Worm (Caenorhabditis elegans) whole organism, late embryonic: ENCODE results near the gene col-150.

Experiments used
- C08G9.2 ChIP-seq: sonication (generic microtip); optimal IDR thresholded peaks from 2 replicates; lab custom pipeline; 2016; ENCODE audit warnings: mild to moderate bottlenecking, missing genetic modification characterization, moderate library complexity, missing compliant biosample characterization
- F13H6.1 ChIP-seq: sonication (generic microtip); optimal IDR thresholded peaks from 2 replicates; lab custom pipeline; 2016; ENCODE audit warnings: missing genetic modification characterization, missing compliant biosample characterization
- T23F11.4 ChIP-seq: fragments of 200-800 bp; sonication (Bioruptor generic); optimal IDR thresholded peaks from 2 replicates; lab custom pipeline; 2018; ENCODE audit warnings: mild to moderate bottlenecking, missing genetic modification characterization, missing compliant biosample characterization
- ahr-1 ChIP-seq: sonication (generic microtip); optimal IDR thresholded peaks from 2 replicates; lab custom pipeline; 2016; ENCODE audit warnings: missing genetic modification characterization, missing compliant biosample characterization
- ama-1 ChIP-seq: fragments of 150-350 bp; optimal IDR thresholded peaks from 2 replicates; lab custom pipeline; 2014
- ceh-24 ChIP-seq: sonication (generic microtip); optimal IDR thresholded peaks from 2 replicates; lab custom pipeline; 2016; ENCODE audit warnings: mild to moderate bottlenecking, missing genetic modification characterization, missing compliant biosample characterization
- ceh-30 ChIP-seq: fragments of 150-350 bp; optimal IDR thresholded peaks from 2 replicates; lab custom pipeline; 2014; ENCODE audit warnings: missing biosample characterization, missing genetic modification characterization
- ceh-31 ChIP-seq: sonication (generic microtip); optimal IDR thresholded peaks from 2 replicates; lab custom pipeline; 2016; ENCODE audit warnings: missing genetic modification characterization, missing compliant biosample characterization
- ceh-34 ChIP-seq: sonication (generic microtip); optimal IDR thresholded peaks from 2 replicates; lab custom pipeline; 2016; ENCODE audit warnings: mild to moderate bottlenecking, missing genetic modification characterization, missing compliant biosample characterization
- ceh-45 ChIP-seq: fragments of 200-800 bp; sonication (Bioruptor generic); IDR thresholded peaks from 2 replicates; pipeline ENCODE4 v1.3.6; 2022; ENCODE audit warnings: missing genetic modification reagents, missing genetic modification characterization, missing compliant biosample characterization
- ceh-48 ChIP-seq: sonication (generic microtip); optimal IDR thresholded peaks from 2 replicates; lab custom pipeline; 2016; ENCODE audit warnings: missing genetic modification characterization, inconsistent platforms, missing compliant biosample characterization
- ceh-9 ChIP-seq: sonication (generic microtip); optimal IDR thresholded peaks from 2 replicates; lab custom pipeline; 2016; ENCODE audit warnings: mild to moderate bottlenecking, missing genetic modification characterization, inconsistent platforms, missing compliant biosample characterization
- che-1 ChIP-seq: sonication (generic microtip); optimal IDR thresholded peaks from 2 replicates; lab custom pipeline; 2016; ENCODE audit warnings: mild to moderate bottlenecking, missing genetic modification characterization, missing compliant biosample characterization
- elt-2 ChIP-seq: sonication (generic microtip); optimal IDR thresholded peaks from 2 replicates; lab custom pipeline; 2016; ENCODE audit warnings: missing genetic modification reagents, missing genetic modification characterization, missing compliant biosample characterization
- ets-4 ChIP-seq: sonication (generic microtip); optimal IDR thresholded peaks from 2 replicates; lab custom pipeline; 2016; ENCODE audit warnings: missing genetic modification characterization, missing compliant biosample characterization
- eyg-1 ChIP-seq: sonication (generic microtip); optimal IDR thresholded peaks from 2 replicates; lab custom pipeline; 2016; ENCODE audit warnings: missing genotype, missing genetic modification characterization, missing compliant biosample characterization
- fax-1 ChIP-seq: sonication (generic microtip); optimal IDR thresholded peaks from 2 replicates; lab custom pipeline; 2016; ENCODE audit warnings: missing genotype, missing genetic modification characterization, missing compliant biosample characterization
- hlh-13 ChIP-seq: fragments of 200-800 bp; sonication (Bioruptor generic); optimal IDR thresholded peaks from 2 replicates; lab custom pipeline; 2018; ENCODE audit warnings: mild to moderate bottlenecking, missing genetic modification characterization, missing compliant biosample characterization
- hlh-15 ChIP-seq: sonication (generic microtip); optimal IDR thresholded peaks from 2 replicates; lab custom pipeline; 2016; ENCODE audit warnings: missing genetic modification characterization, missing compliant biosample characterization
- hlh-30 ChIP-seq: sonication (generic microtip); optimal IDR thresholded peaks from 2 replicates; lab custom pipeline; 2017; ENCODE audit warnings: antibody characterized with exemption, missing genetic modification characterization, missing compliant biosample characterization; ENCODE audit not compliant: insufficient read depth
- hlh-6 ChIP-seq: sonication (generic microtip); optimal IDR thresholded peaks from 2 replicates; lab custom pipeline; 2016; ENCODE audit warnings: missing genotype, missing genetic modification characterization, missing compliant biosample characterization
- hlh-8 ChIP-seq: sonication (generic microtip); optimal IDR thresholded peaks from 2 replicates; lab custom pipeline; 2016; ENCODE audit warnings: missing genotype, missing genetic modification characterization, missing compliant biosample characterization
- lim-6 ChIP-seq: sonication (generic microtip); optimal IDR thresholded peaks from 2 replicates; lab custom pipeline; 2016; ENCODE audit warnings: missing genetic modification characterization, missing compliant biosample characterization
- madf-2 ChIP-seq: sonication (generic microtip); optimal IDR thresholded peaks from 2 replicates; lab custom pipeline; 2017; ENCODE audit warnings: missing genetic modification characterization, missing compliant biosample characterization
- mec-3 ChIP-seq: sonication (generic microtip); optimal IDR thresholded peaks from 2 replicates; lab custom pipeline; 2016; ENCODE audit warnings: borderline replicate concordance, missing genetic modification characterization, missing compliant biosample characterization
- nfya-1 ChIP-seq: sonication (generic microtip); optimal IDR thresholded peaks from 2 replicates; lab custom pipeline; 2017; ENCODE audit warnings: missing genetic modification characterization, mild to moderate bottlenecking, missing compliant biosample characterization, antibody characterized with exemption, moderate library complexity
- npax-4 ChIP-seq: sonication (generic microtip); optimal IDR thresholded peaks from 2 replicates; lab custom pipeline; 2016; ENCODE audit warnings: missing genetic modification characterization, missing compliant biosample characterization
- odd-2 ChIP-seq: sonication (generic microtip); optimal IDR thresholded peaks from 2 replicates; lab custom pipeline; 2017; ENCODE audit warnings: antibody characterized with exemption, mild to moderate bottlenecking, missing genetic modification characterization, missing compliant biosample characterization
- pag-3 ChIP-seq: sonication (generic microtip); optimal IDR thresholded peaks from 2 replicates; lab custom pipeline; 2016; ENCODE audit warnings: missing compliant biosample characterization, missing genetic modification characterization, borderline replicate concordance
- pax-1 ChIP-seq: fragments of 150-350 bp; optimal IDR thresholded peaks from 2 replicates; lab custom pipeline; 2014; ENCODE audit warnings: missing biosample characterization, missing genetic modification characterization
- pros-1 ChIP-seq: fragments of 150-350 bp; optimal IDR thresholded peaks from 2 replicates; lab custom pipeline; 2014; ENCODE audit warnings: missing biosample characterization, missing genetic modification reagents, missing genetic modification characterization
- ref-2 ChIP-seq: sonication (generic microtip); optimal IDR thresholded peaks from 2 replicates; lab custom pipeline; 2016; ENCODE audit warnings: missing genetic modification characterization, missing compliant biosample characterization
- rnt-1 ChIP-seq: sonication (generic microtip); optimal IDR thresholded peaks from 2 replicates; lab custom pipeline; 2016; ENCODE audit warnings: missing genetic modification characterization, missing compliant biosample characterization
- sox-2 ChIP-seq: fragments of 200-800 bp; sonication (Bioruptor generic); IDR thresholded peaks from 2 replicates; pipeline ENCODE4 v1.3.6; 2022; ENCODE audit warnings: missing genetic modification reagents, missing genetic modification characterization, missing compliant biosample characterization
- sox-4 ChIP-seq: sonication (generic microtip); optimal IDR thresholded peaks from 2 replicates; lab custom pipeline; 2017; ENCODE audit warnings: mild to moderate bottlenecking, missing genetic modification characterization, inconsistent platforms, missing compliant biosample characterization
- tbx-2 ChIP-seq: sonication (generic microtip); optimal IDR thresholded peaks from 2 replicates; lab custom pipeline; 2016; ENCODE audit warnings: missing genetic modification characterization, missing compliant biosample characterization
- tbx-7 ChIP-seq: sonication (generic microtip); optimal IDR thresholded peaks from 2 replicates; lab custom pipeline; 2016; ENCODE audit warnings: missing genotype, missing genetic modification characterization, missing compliant biosample characterization
- unc-3 ChIP-seq, 2 experiments: fragments of 200-800 bp in 1 of 2; sonication (Bioruptor generic) in 1 of 2; sonication (generic microtip) in 1 of 2; conservative IDR thresholded peaks in 1 of 2; optimal IDR thresholded peaks in 1 of 2; 2 replicates each; pipeline versions ENCODE4 v1.3.6 to Lab custom; 2016 to 2022; ENCODE audit warnings: missing compliant biosample characterization in 2 of 2, missing genetic modification characterization in 2 of 2, missing genetic modification reagents in 1 of 2
- unc-42 ChIP-seq: sonication (generic microtip); optimal IDR thresholded peaks from 2 replicates; lab custom pipeline; 2016; ENCODE audit warnings: missing genotype, missing genetic modification characterization, missing compliant biosample characterization
- unc-55 ChIP-seq: sonication (generic microtip); optimal IDR thresholded peaks from 2 replicates; lab custom pipeline; 2017; ENCODE audit warnings: missing biosample characterization, missing genetic modification reagents, missing genetic modification characterization
- unc-86 ChIP-seq: sonication (generic microtip); optimal IDR thresholded peaks from 2 replicates; lab custom pipeline; 2016; ENCODE audit warnings: missing genetic modification characterization, missing compliant biosample characterization
- zip-5 ChIP-seq: sonication (generic microtip); optimal IDR thresholded peaks from 2 replicates; lab custom pipeline; 2016; ENCODE audit warnings: missing genetic modification characterization, missing compliant biosample characterization
- ztf-16 ChIP-seq: sonication (generic microtip); optimal IDR thresholded peaks from 2 replicates; lab custom pipeline; 2017; ENCODE audit warnings: missing genetic modification characterization, missing compliant biosample characterization

The col-150 gene

ce11 chrV:10280112-10280511, 14.3 kb downstream of the col-150 start:
- TF ChIP-seq mec-3 (tag; lab: Kevin White, UChicago) (no peak), C08G9.2 (tag; lab: Kevin White, UChicago) (no peak), elt-2 (tag; lab: Kevin White, UChicago) (peak; percentile 15)

- TF ChIP-seq ceh-9 (tag; lab: Kevin White, UChicago) (no peak), fax-1 (no peak), ahr-1 (tag; lab: Kevin White, UChicago) (no peak), ceh-34 (tag; lab: Kevin White, UChicago) (no peak), hlh-30 (tag; lab: Kevin White, UChicago) (no peak), elt-2 (tag; lab: Kevin White, UChicago) (peak; percentile 20), pros-1 (tag; lab: Kevin White, UChicago) (no peak), ceh-45 (GFP tag; lab: Robert Waterston, UW) (no peak)
Observed at ce11 chrV:10277579-10277978, 16.9 kb downstream of the col-150 start, which contains the start of gene lys-1. TSS of gene lys-1 (plus strand) at chrV:10277904.

- TF ChIP-seq pax-1 (no peak), sox-2 (no peak), tbx-2 (tag; lab: Kevin White, UChicago) (no peak), ets-4 (tag; lab: Kevin White, UChicago) (no peak), sox-4 (no peak), hlh-13 (GFP tag; lab: Kevin White, UChicago) (no peak), unc-55 (GFP tag; lab: Kevin White, UChicago) (no peak), F13H6.1 (tag; lab: Kevin White, UChicago) (no peak), ref-2 (tag; lab: Kevin White, UChicago) (no peak), ceh-31 (tag; lab: Kevin White, UChicago) (no peak), che-1 (tag; lab: Kevin White, UChicago) (no peak), unc-86 (tag; lab: Kevin White, UChicago) (no peak), rnt-1 (tag; lab: Kevin White, UChicago) (no peak), mec-3 (tag; lab: Kevin White, UChicago) (no peak), hlh-8 (tag; lab: Kevin White, UChicago) (no peak), eyg-1 (tag; lab: Kevin White, UChicago) (no peak)
Observed at ce11 chrV:10276038-10276437, 18.4 kb downstream of the col-150 start.

- TF ChIP-seq unc-3 (GFP tag; conservative IDR thresholded peaks at IDR 0.05; lab: Robert Waterston, UW) (no peak), unc-3 (tag; optimal IDR thresholded peaks at IDR 0.05; lab: Kevin White, UChicago) (no peak), hlh-8 (tag; lab: Kevin White, UChicago) (no peak), rnt-1 (tag; lab: Kevin White, UChicago) (no peak), unc-42 (tag; lab: Kevin White, UChicago) (peak; percentile 0), T23F11.4 (GFP tag; lab: Kevin White, UChicago) (no peak)
- TF ChIP-seq, all 69 proteins: peak for 1
Observed at ce11 chrV:10275619-10276018, 18.8 kb downstream of the col-150 start, which contains the start of gene Y22F5A.11. TSS of gene Y22F5A.11 (minus strand) at chrV:10275646.

- TF ChIP-seq tbx-7 (no peak), hlh-6 (tag; lab: Kevin White, UChicago) (no peak), pros-1 (tag; lab: Kevin White, UChicago) (peak; percentile 15), ceh-34 (tag; lab: Kevin White, UChicago) (no peak), npax-4 (tag; lab: Kevin White, UChicago) (no peak), odd-2 (tag; lab: Kevin White, UChicago) (no peak), ceh-30 (tag; lab: Kevin White, UChicago) (no peak), nfya-1 (tag; lab: Kevin White, UChicago) (peak; percentile 26), hlh-8 (tag; lab: Kevin White, UChicago) (no peak), ceh-31 (tag; lab: Kevin White, UChicago) (peak; percentile 1), madf-2 (tag; lab: Kevin White, UChicago) (no peak), ref-2 (tag; lab: Kevin White, UChicago) (no peak), pag-3 (tag; lab: Kevin White, UChicago) (no peak), hlh-15 (tag; lab: Kevin White, UChicago) (no peak), ahr-1 (tag; lab: Kevin White, UChicago) (no peak), mec-3 (tag; lab: Kevin White, UChicago) (no peak), hlh-30 (tag; lab: Kevin White, UChicago) (no peak), unc-55 (GFP tag; lab: Kevin White, UChicago) (no peak), zip-5 (tag; lab: Kevin White, UChicago) (no peak), ceh-48 (tag; lab: Kevin White, UChicago) (peak; percentile 89), ceh-24 (tag; lab: Kevin White, UChicago) (no peak), ztf-16 (tag; lab: Kevin White, UChicago) (no peak), lim-6 (no peak), ama-1 (lab: Kevin White, UChicago) (no peak)
Observed at ce11 chrV:10273837-10274236, 20.6 kb downstream of the col-150 start.
